Worm (Caenorhabditis elegans) whole organism, L4 larva: ENCODE data around the gene clec-50.

ENCODE experiments used
- ceh-20 ChIP-seq: fragments of 200-800 bp; sonication (Bioruptor generic); IDR thresholded peaks from 2 replicates; pipeline ENCODE4 v1.3.6; 2022; ENCODE audit warnings: missing genetic modification reagents, missing genetic modification characterization, missing compliant biosample characterization
- cey-2 ChIP-seq: sonication (generic microtip); optimal IDR thresholded peaks from 3 replicates; lab custom pipeline; 2017; ENCODE audit warnings: missing genetic modification characterization, mild to moderate bottlenecking, missing compliant biosample characterization, antibody characterized with exemption, borderline replicate concordance; ENCODE audit not compliant: insufficient read depth
- egl-27 ChIP-seq: sonication (generic microtip); optimal IDR thresholded peaks from 3 replicates; lab custom pipeline; 2017; ENCODE audit warnings: missing biosample characterization, missing genetic modification reagents, missing genetic modification characterization
- nhr-41 ChIP-seq: fragments of 200-800 bp; sonication (Bioruptor generic); IDR thresholded peaks from 2 replicates; pipeline ENCODE4 v1.3.6; 2022; ENCODE audit warnings: missing genetic modification reagents, missing genetic modification characterization, missing compliant biosample characterization
- sdz-12 ChIP-seq: fragments of 200-800 bp; sonication (Bioruptor generic); optimal IDR thresholded peaks from 2 replicates; lab custom pipeline; 2018; ENCODE audit warnings: mild to moderate bottlenecking, missing genetic modification characterization, missing compliant biosample characterization
- tra-1 ChIP-seq: fragments of 200-800 bp; sonication (Bioruptor generic); IDR thresholded peaks from 2 replicates; pipeline ENCODE4 v1.3.6; 2022; ENCODE audit warnings: missing genetic modification reagents, missing genetic modification characterization, missing compliant biosample characterization
- ztf-11 ChIP-seq: fragments of 150-350 bp; optimal IDR thresholded peaks from 2 replicates; lab custom pipeline; 2014; ENCODE audit warnings: missing biosample characterization, missing genetic modification characterization

- TF ChIP-seq nhr-41 (no peak), sdz-12 (GFP tag; lab: Kevin White, UChicago) (no peak), cey-2 (tag; lab: Kevin White, UChicago) (no peak), tra-1 (GFP tag; lab: Robert Waterston, UW) (no peak), egl-27 (tag; lab: Kevin White, UChicago) (no peak), ceh-20 (GFP tag; lab: Robert Waterston, UW) (no peak), ztf-11 (tag; lab: Kevin White, UChicago) (no peak)
Measured at ce11 chrV:19783829-19784228, 28.7 kb upstream of the clec-50 start, which contains the start of gene srt-45.
